Worm (Caenorhabditis elegans): ENCODE data around the gene nas-3.

- TF ChIP-seq egl-44 (GFP tag; IDR thresholded peaks at IDR 0.05) (no peak), ztf-3 (GFP tag; optimal IDR thresholded peaks at IDR 0.05) (no peak), snpc-4 (GFP tag; optimal IDR thresholded peaks at IDR 0.05) (no peak), snpc-4 (tag; optimal IDR thresholded peaks at IDR 0.05) (no peak), ztf-22 (GFP tag; optimal IDR thresholded peaks at IDR 0.05) (no peak), somi-1 (GFP tag; optimal IDR thresholded peaks at IDR 0.05) (no peak), T07F8.4 (tag; optimal IDR thresholded peaks at IDR 0.05) (no peak), snpc-3.4 (tag; optimal IDR thresholded peaks at IDR 0.05) (no peak), nhr-27 (tag; optimal IDR thresholded peaks at IDR 0.05) (no peak)
Measured at ce11 chrV:9506931-9507330, 29.0 kb downstream of the nas-3 start.

All from whole organism, young adult.